Worm (Caenorhabditis elegans) whole organism, mixed stage, embryonic: Measurements from ENCODE around the gene ciao-2B.

Source experiments
- M03D4.4 ChIP-seq: sonication (generic microtip); optimal IDR thresholded peaks from 2 replicates; lab custom pipeline; 2017; ENCODE audit warnings: mild to moderate bottlenecking, missing genetic modification characterization, missing compliant biosample characterization
- bed-3 ChIP-seq: fragments of 200-800 bp; sonication (Bioruptor generic); optimal IDR thresholded peaks from 3 replicates; lab custom pipeline; 2018; ENCODE audit warnings: mild to moderate bottlenecking, missing genetic modification characterization, moderate library complexity, missing compliant biosample characterization
- blmp-1 ChIP-seq: fragments of 150-350 bp; optimal IDR thresholded peaks from 2 replicates; lab custom pipeline; 2014; ENCODE audit warnings: missing biosample characterization, missing genetic modification characterization
- ceh-39 ChIP-seq: fragments of 150-350 bp; optimal IDR thresholded peaks from 2 replicates; lab custom pipeline; 2014; ENCODE audit warnings: missing biosample characterization, missing genetic modification characterization
- ceh-43 ChIP-seq: fragments of 200-800 bp; sonication (Bioruptor generic); optimal IDR thresholded peaks from 2 replicates; lab custom pipeline; 2018; ENCODE audit warnings: mild to moderate bottlenecking, missing genetic modification characterization, moderate library complexity, missing compliant biosample characterization
- ces-1 ChIP-seq: fragments of 150-350 bp; optimal IDR thresholded peaks from 2 replicates; lab custom pipeline; 2014; ENCODE audit warnings: missing biosample characterization, missing genetic modification reagents, missing genetic modification characterization
- cnd-1 ChIP-seq: fragments of 200-800 bp; sonication (Bioruptor generic); optimal IDR thresholded peaks from 2 replicates; lab custom pipeline; 2018; ENCODE audit warnings: mild to moderate bottlenecking, missing genetic modification characterization, missing compliant biosample characterization
- drap-1 ChIP-seq: fragments of 200-800 bp; sonication (Bioruptor generic); optimal IDR thresholded peaks from 3 replicates; lab custom pipeline; 2018; ENCODE audit warnings: mild to moderate bottlenecking, missing genetic modification characterization, missing compliant biosample characterization
- elt-3 ChIP-seq: fragments of 150-350 bp; optimal IDR thresholded peaks from 2 replicates; lab custom pipeline; 2014; ENCODE audit warnings: missing biosample characterization, missing genetic modification characterization
- flh-1 ChIP-seq: fragments of 200-800 bp; sonication (Bioruptor generic); optimal IDR thresholded peaks from 2 replicates; lab custom pipeline; 2018; ENCODE audit warnings: mild to moderate bottlenecking, missing genetic modification characterization, moderate library complexity, missing compliant biosample characterization
- ham-2 ChIP-seq: fragments of 200-800 bp; sonication (Bioruptor generic); optimal IDR thresholded peaks from 2 replicates; lab custom pipeline; 2018; ENCODE audit warnings: mild to moderate bottlenecking, missing genetic modification characterization, missing compliant biosample characterization
- hlh-1 ChIP-seq: fragments of 150-350 bp; optimal IDR thresholded peaks from 2 replicates; lab custom pipeline; 2014; ENCODE audit warnings: missing biosample characterization, missing genetic modification reagents, missing genetic modification characterization
- lin-13 ChIP-seq: fragments of 150-350 bp; optimal IDR thresholded peaks from 2 replicates; lab custom pipeline; 2014; ENCODE audit warnings: missing biosample characterization, missing genetic modification characterization
- lin-32 ChIP-seq: fragments of 200-800 bp; sonication (Bioruptor generic); optimal IDR thresholded peaks from 2 replicates; lab custom pipeline; 2018; ENCODE audit warnings: mild to moderate bottlenecking, missing genetic modification characterization, missing compliant biosample characterization
- lsy-2 ChIP-seq: fragments of 150-350 bp; optimal IDR thresholded peaks from 2 replicates; lab custom pipeline; 2014; ENCODE audit warnings: missing biosample characterization, missing genetic modification characterization
- mab-5 ChIP-seq: fragments of 150-350 bp; optimal IDR thresholded peaks from 2 replicates; lab custom pipeline; 2014; ENCODE audit warnings: missing biosample characterization, missing genetic modification characterization
- mep-1 ChIP-seq: fragments of 150-350 bp; optimal IDR thresholded peaks from 2 replicates; lab custom pipeline; 2017; ENCODE audit warnings: missing biosample characterization, missing genetic modification reagents, missing genetic modification characterization, inconsistent platforms
- mls-2 ChIP-seq: sonication (generic microtip); optimal IDR thresholded peaks from 2 replicates; lab custom pipeline; 2016; ENCODE audit warnings: mild to moderate bottlenecking, missing genetic modification characterization, moderate library complexity, missing compliant biosample characterization
- nhr-12 ChIP-seq: fragments of 150-350 bp; optimal IDR thresholded peaks from 2 replicates; lab custom pipeline; 2014; ENCODE audit warnings: missing biosample characterization, missing genetic modification characterization
- nhr-237 ChIP-seq: fragments of 150-350 bp; optimal IDR thresholded peaks from 2 replicates; lab custom pipeline; 2014; ENCODE audit warnings: missing biosample characterization, missing genetic modification characterization
- nhr-28 ChIP-seq: fragments of 150-350 bp; optimal IDR thresholded peaks from 2 replicates; lab custom pipeline; 2014; ENCODE audit warnings: missing biosample characterization, missing genetic modification characterization
- nhr-76 ChIP-seq: sonication (generic microtip); optimal IDR thresholded peaks from 2 replicates; lab custom pipeline; 2017; ENCODE audit warnings: missing biosample characterization, missing genetic modification characterization
- pha-4 ChIP-seq: fragments of 150-350 bp; optimal IDR thresholded peaks from 2 replicates; lab custom pipeline; 2018; ENCODE audit warnings: missing biosample characterization, missing genetic modification reagents, missing genetic modification characterization
- snpc-4 ChIP-seq: fragments of 150-350 bp; optimal IDR thresholded peaks from 2 replicates; lab custom pipeline; 2014; ENCODE audit warnings: missing biosample characterization, missing genetic modification characterization
- sptf-1 ChIP-seq: sonication (generic microtip); optimal IDR thresholded peaks from 2 replicates; lab custom pipeline; 2017; ENCODE audit warnings: mild to moderate bottlenecking, missing genetic modification characterization, moderate library complexity, missing compliant biosample characterization
- tbx-8 ChIP-seq: fragments of 200-800 bp; sonication (Bioruptor generic); optimal IDR thresholded peaks from 2 replicates; lab custom pipeline; 2018; ENCODE audit warnings: mild to moderate bottlenecking, missing genetic modification characterization, moderate library complexity, missing compliant biosample characterization
- unc-120 ChIP-seq: sonication (generic microtip); optimal IDR thresholded peaks from 2 replicates; lab custom pipeline; 2017; ENCODE audit warnings: missing genetic modification characterization, missing compliant biosample characterization; ENCODE audit not compliant: poor library complexity, severe bottlenecking
- unc-62 ChIP-seq: fragments of 150-350 bp; optimal IDR thresholded peaks from 2 replicates; lab custom pipeline; 2014; ENCODE audit warnings: missing biosample characterization, missing genetic modification reagents, missing genetic modification characterization
- zip-8 ChIP-seq: fragments of 150-350 bp; optimal IDR thresholded peaks from 2 replicates; lab custom pipeline; 2014; ENCODE audit warnings: missing biosample characterization, missing genetic modification characterization
- ztf-11 ChIP-seq: fragments of 150-350 bp; optimal IDR thresholded peaks from 2 replicates; lab custom pipeline; 2014; ENCODE audit warnings: missing biosample characterization, missing genetic modification characterization

ciao-2B gene

DNA sequence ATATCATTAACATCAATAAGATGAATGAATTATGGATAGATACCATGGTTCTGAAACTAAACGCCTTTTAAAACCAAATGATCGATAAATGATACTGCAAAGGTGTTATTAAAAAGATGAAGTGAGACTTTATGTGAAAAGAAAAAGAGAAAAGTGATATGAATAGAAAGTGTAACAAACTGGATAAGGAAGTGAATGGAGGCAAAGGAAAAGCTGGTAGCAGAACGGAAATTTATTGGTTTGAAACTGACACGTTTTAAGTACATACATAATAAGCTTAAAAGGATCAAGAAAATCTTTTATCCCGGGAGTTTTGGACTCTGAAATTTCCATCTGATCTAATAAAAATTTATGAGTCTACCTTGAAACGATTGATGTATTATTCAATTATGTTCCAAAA is 9.7 kb downstream of the ciao-2B start, which contains the start of gene bli-5:
bli-5 (minus strand) TSS at position 101 of the 400 bp plus-strand sequence.
- no peak for TF ChIP-seq ham-2

DNA sequence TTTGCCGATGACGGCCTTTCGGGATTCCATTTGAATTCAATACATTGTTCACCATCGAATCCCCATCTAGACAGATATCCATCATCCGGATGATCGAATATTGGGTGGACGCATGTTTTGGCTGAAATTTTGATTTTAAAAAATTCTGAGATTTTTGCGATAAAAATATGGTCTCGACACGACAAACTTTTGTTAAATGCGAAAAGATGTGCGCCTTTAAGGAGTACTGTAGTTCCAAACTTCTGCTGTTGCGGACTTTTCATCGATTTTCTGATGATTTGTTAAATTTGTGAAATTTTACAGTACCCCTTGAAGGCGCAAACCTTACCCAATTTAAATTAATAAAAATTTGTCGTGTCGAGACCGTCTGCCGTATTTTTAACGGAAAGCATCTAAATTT is 11.5 kb downstream of the ciao-2B start:
- TF ChIP-seq elt-3 (tag; lab: Kevin White, UChicago) (no peak), mep-1 (tag; lab: Kevin White, UChicago) (no peak), tbx-8 (GFP tag; lab: Kevin White, UChicago) (no peak), cnd-1 (tag; lab: Kevin White, UChicago) (no peak), nhr-28 (tag; lab: Kevin White, UChicago) (no peak), ces-1 (no peak), lin-13 (tag; lab: Kevin White, UChicago) (no peak), blmp-1 (tag; lab: Kevin White, UChicago) (no peak), nhr-76 (tag; lab: Kevin White, UChicago) (no peak), snpc-4 (tag; lab: Kevin White, UChicago) (no peak), M03D4.4 (tag; lab: Kevin White, UChicago) (no peak), zip-8 (tag; lab: Kevin White, UChicago) (no peak)
- TF ChIP-seq, all 35 proteins: peak for 0

DNA sequence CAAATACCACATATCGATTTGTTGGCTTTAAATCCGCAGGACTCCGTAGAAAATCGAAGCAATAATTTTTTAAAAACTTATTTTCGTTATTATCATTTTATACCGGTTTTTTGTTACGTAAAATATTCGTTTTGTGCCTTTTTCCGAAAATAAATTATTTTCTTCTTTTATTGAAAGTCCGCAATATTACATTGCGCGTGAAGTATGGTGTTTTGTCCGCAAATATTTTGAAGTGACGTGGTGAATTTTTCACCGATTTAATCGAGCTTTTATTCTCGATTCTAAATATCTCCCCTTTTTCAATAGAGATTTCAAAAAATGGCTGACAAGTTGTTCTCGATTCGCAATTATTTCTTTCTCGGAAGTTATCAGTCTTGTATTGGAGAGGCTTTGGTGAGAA is 13.3 kb downstream of the ciao-2B start, which contains the start of gene cope-1:
cope-1 (plus strand) TSS at position 229 of the 400 bp plus-strand sequence.
- TF ChIP-seq nhr-28 (tag; lab: Kevin White, UChicago) = no peak
- TF ChIP-seq mep-1 (tag; lab: Kevin White, UChicago) = peak; percentile 4
- TF ChIP-seq ces-1 = peak; percentile 37
- TF ChIP-seq lsy-2 = peak; percentile 39

DNA sequence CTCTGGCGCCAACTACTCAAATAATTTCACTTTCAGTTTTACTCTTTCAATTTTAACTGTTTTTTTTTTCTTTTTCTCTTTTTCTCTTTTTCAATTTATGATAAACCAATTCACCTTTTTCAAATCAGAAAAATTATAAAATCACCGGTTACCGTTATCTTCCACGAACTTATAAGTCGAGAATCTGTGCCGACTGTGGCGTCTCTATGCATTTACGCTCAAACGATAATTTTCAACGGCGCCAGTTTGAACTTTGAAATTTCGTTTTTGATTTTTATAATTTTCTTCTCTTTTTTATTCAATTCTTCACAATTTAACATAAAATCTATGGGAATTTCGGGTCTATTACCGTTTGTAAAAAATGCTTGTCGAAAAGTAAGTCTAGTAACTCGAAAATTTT is 15.9 kb downstream of the ciao-2B start, which contains the start of gene exo-1:
exo-1 (plus strand) TSS at position 101 of the 400 bp plus-strand sequence.
- no peak for TF ChIP-seq lin-32 (GFP tag; lab: Kevin White, UChicago)
- peak; percentile 42 for TF ChIP-seq lsy-2
- TF ChIP-seq nhr-237 (tag; lab: Kevin White, UChicago) = peak; percentile 46
- peak; percentile 35 for TF ChIP-seq mep-1 (tag; lab: Kevin White, UChicago)

DNA sequence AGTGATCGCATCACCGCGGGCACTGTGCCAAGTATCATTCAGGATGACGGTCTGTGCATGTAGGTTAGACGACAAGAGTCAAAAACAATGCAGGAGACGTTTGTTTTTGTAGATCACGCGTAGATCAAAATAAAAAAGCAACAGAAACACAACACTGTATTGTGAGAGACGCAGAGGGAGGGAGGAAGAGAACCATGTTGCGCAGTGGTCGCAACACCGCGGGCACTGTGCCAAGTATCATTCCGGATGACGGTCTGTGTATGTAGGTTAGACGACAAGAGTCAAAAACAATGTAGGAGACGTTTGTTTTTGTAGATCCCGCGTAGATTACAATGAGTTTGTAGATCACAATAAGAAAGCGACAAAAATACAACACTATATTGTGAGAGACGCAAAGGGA is 20.4 kb downstream of the ciao-2B start:
- TF ChIP-seq drap-1 (GFP tag; lab: Kevin White, UChicago) (no peak), flh-1 (GFP tag; lab: Kevin White, UChicago) (no peak), nhr-12 (tag; lab: Kevin White, UChicago) (no peak), mab-5 (tag; lab: Kevin White, UChicago) (no peak), mls-2 (tag; lab: Kevin White, UChicago) (no peak), mep-1 (tag; lab: Kevin White, UChicago) (no peak), unc-120 (tag; lab: Kevin White, UChicago) (no peak), ces-1 (no peak), hlh-1 (tag; lab: Kevin White, UChicago) (no peak), nhr-237 (tag; lab: Kevin White, UChicago) (no peak)

DNA sequence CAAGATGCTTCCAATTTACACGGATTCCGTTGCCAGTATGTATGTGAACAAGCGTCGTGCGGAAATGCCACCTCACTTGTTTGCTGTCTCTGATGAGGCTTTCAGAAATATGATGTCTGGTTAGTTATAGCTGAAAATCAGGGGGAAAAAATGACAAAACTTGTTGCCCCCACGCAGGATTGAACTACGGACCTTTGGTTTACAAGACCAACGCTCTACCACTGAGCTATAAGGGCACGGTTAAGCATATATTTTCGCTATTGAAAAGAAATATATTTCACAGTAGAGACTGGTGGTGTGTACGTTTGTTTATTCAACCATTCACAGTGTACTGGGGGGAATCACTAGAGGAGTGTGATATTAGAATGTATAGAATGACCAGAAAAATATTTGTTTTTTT is 28.1 kb downstream of the ciao-2B start:
- TF ChIP-seq mep-1 (tag; lab: Kevin White, UChicago) (no peak), sptf-1 (tag; lab: Kevin White, UChicago) (no peak)
- TF ChIP-seq, all 35 proteins: peak for 0

DNA sequence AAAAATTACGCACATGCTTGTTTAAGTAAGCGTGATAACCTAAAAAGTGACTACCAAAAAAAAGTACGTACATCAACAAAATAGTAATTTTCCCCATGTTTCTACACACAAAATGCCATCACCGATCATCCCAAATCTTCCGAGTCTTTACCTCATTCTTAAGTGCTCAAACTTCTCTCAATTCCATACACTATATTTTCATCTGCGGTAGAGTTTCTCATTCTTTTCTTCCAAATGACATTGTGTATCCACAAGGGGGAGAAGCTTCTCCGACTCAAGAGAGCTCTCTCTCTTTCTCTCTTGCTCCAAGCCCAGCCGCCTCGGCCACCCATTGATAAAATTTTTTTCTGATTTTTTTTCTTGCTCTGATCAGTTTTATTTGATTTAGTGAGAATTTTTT is 29.8 kb downstream of the ciao-2B start, which contains the start of gene myo-6:
myo-6 (plus strand) TSS at position 301 of the 400 bp plus-strand sequence.
- TF ChIP-seq lin-32 (GFP tag; lab: Kevin White, UChicago) (no peak), lin-13 (tag; lab: Kevin White, UChicago) (no peak), nhr-12 (tag; lab: Kevin White, UChicago) (no peak), ham-2 (no peak), nhr-76 (tag; lab: Kevin White, UChicago) (no peak), drap-1 (GFP tag; lab: Kevin White, UChicago) (no peak), mab-5 (tag; lab: Kevin White, UChicago) (no peak), pha-4 (tag; lab: Kevin White, UChicago) (no peak), ceh-43 (GFP tag; lab: Kevin White, UChicago) (no peak), snpc-4 (tag; lab: Kevin White, UChicago) (no peak), lsy-2 (no peak), unc-62 (GFP tag; lab: Kevin White, UChicago) (no peak), ztf-11 (tag; lab: Kevin White, UChicago) (no peak), tbx-8 (GFP tag; lab: Kevin White, UChicago) (no peak), bed-3 (no peak), hlh-1 (tag; lab: Kevin White, UChicago) (no peak), blmp-1 (tag; lab: Kevin White, UChicago) (no peak), ceh-39 (tag; lab: Kevin White, UChicago) (no peak), mls-2 (tag; lab: Kevin White, UChicago) (no peak)
- TF ChIP-seq, all 35 proteins: peak for 0
